Worm (Caenorhabditis elegans) whole organism, mixed stage, embryonic: ENCODE measurements around the gene T04G9.4.
A peak's percentile ranks its signal among the peaks of the same experiment; 100 is the strongest.

Experiments used
- M03D4.4 ChIP-seq: sonication (generic microtip); optimal IDR thresholded peaks from 2 replicates; lab custom pipeline; 2017; ENCODE audit warnings: mild to moderate bottlenecking, missing genetic modification characterization, missing compliant biosample characterization
- bed-3 ChIP-seq: fragments of 200-800 bp; sonication (Bioruptor generic); optimal IDR thresholded peaks from 3 replicates; lab custom pipeline; 2018; ENCODE audit warnings: mild to moderate bottlenecking, missing genetic modification characterization, moderate library complexity, missing compliant biosample characterization
- blmp-1 ChIP-seq: fragments of 150-350 bp; optimal IDR thresholded peaks from 2 replicates; lab custom pipeline; 2014; ENCODE audit warnings: missing biosample characterization, missing genetic modification characterization
- ceh-39 ChIP-seq: fragments of 150-350 bp; optimal IDR thresholded peaks from 2 replicates; lab custom pipeline; 2014; ENCODE audit warnings: missing biosample characterization, missing genetic modification characterization
- ceh-43 ChIP-seq: fragments of 200-800 bp; sonication (Bioruptor generic); optimal IDR thresholded peaks from 2 replicates; lab custom pipeline; 2018; ENCODE audit warnings: mild to moderate bottlenecking, missing genetic modification characterization, moderate library complexity, missing compliant biosample characterization
- ceh-83 ChIP-seq: fragments of 200-800 bp; sonication (Bioruptor generic); optimal IDR thresholded peaks from 2 replicates; lab custom pipeline; 2018; ENCODE audit warnings: mild to moderate bottlenecking, missing genetic modification characterization, missing compliant biosample characterization
- ces-1 ChIP-seq: fragments of 150-350 bp; optimal IDR thresholded peaks from 2 replicates; lab custom pipeline; 2014; ENCODE audit warnings: missing biosample characterization, missing genetic modification reagents, missing genetic modification characterization
- cnd-1 ChIP-seq: fragments of 200-800 bp; sonication (Bioruptor generic); optimal IDR thresholded peaks from 2 replicates; lab custom pipeline; 2018; ENCODE audit warnings: mild to moderate bottlenecking, missing genetic modification characterization, missing compliant biosample characterization
- drap-1 ChIP-seq: fragments of 200-800 bp; sonication (Bioruptor generic); optimal IDR thresholded peaks from 3 replicates; lab custom pipeline; 2018; ENCODE audit warnings: mild to moderate bottlenecking, missing genetic modification characterization, missing compliant biosample characterization
- elt-1 ChIP-seq: sonication (generic microtip); optimal IDR thresholded peaks from 2 replicates; lab custom pipeline; 2017; ENCODE audit warnings: missing genetic modification characterization, mild to moderate bottlenecking, missing compliant biosample characterization, antibody characterized with exemption, moderate library complexity, borderline replicate concordance; ENCODE audit not compliant: insufficient read depth
- elt-3 ChIP-seq: fragments of 150-350 bp; optimal IDR thresholded peaks from 2 replicates; lab custom pipeline; 2014; ENCODE audit warnings: missing biosample characterization, missing genetic modification characterization
- flh-1 ChIP-seq: fragments of 200-800 bp; sonication (Bioruptor generic); optimal IDR thresholded peaks from 2 replicates; lab custom pipeline; 2018; ENCODE audit warnings: mild to moderate bottlenecking, missing genetic modification characterization, moderate library complexity, missing compliant biosample characterization
- ham-2 ChIP-seq: fragments of 200-800 bp; sonication (Bioruptor generic); optimal IDR thresholded peaks from 2 replicates; lab custom pipeline; 2018; ENCODE audit warnings: mild to moderate bottlenecking, missing genetic modification characterization, missing compliant biosample characterization
- hlh-1 ChIP-seq: fragments of 150-350 bp; optimal IDR thresholded peaks from 2 replicates; lab custom pipeline; 2014; ENCODE audit warnings: missing biosample characterization, missing genetic modification reagents, missing genetic modification characterization
- lin-13 ChIP-seq: fragments of 150-350 bp; optimal IDR thresholded peaks from 2 replicates; lab custom pipeline; 2014; ENCODE audit warnings: missing biosample characterization, missing genetic modification characterization
- lin-32 ChIP-seq: fragments of 200-800 bp; sonication (Bioruptor generic); optimal IDR thresholded peaks from 2 replicates; lab custom pipeline; 2018; ENCODE audit warnings: mild to moderate bottlenecking, missing genetic modification characterization, missing compliant biosample characterization
- lsy-2 ChIP-seq: fragments of 150-350 bp; optimal IDR thresholded peaks from 2 replicates; lab custom pipeline; 2014; ENCODE audit warnings: missing biosample characterization, missing genetic modification characterization
- mab-5 ChIP-seq: fragments of 150-350 bp; optimal IDR thresholded peaks from 2 replicates; lab custom pipeline; 2014; ENCODE audit warnings: missing biosample characterization, missing genetic modification characterization
- mep-1 ChIP-seq: fragments of 150-350 bp; optimal IDR thresholded peaks from 2 replicates; lab custom pipeline; 2017; ENCODE audit warnings: missing biosample characterization, missing genetic modification reagents, missing genetic modification characterization, inconsistent platforms
- mls-2 ChIP-seq: sonication (generic microtip); optimal IDR thresholded peaks from 2 replicates; lab custom pipeline; 2016; ENCODE audit warnings: mild to moderate bottlenecking, missing genetic modification characterization, moderate library complexity, missing compliant biosample characterization
- nhr-12 ChIP-seq: fragments of 150-350 bp; optimal IDR thresholded peaks from 2 replicates; lab custom pipeline; 2014; ENCODE audit warnings: missing biosample characterization, missing genetic modification characterization
- nhr-2 ChIP-seq: fragments of 150-350 bp; optimal IDR thresholded peaks from 2 replicates; lab custom pipeline; 2014; ENCODE audit warnings: missing biosample characterization, missing genetic modification characterization
- nhr-237 ChIP-seq: fragments of 150-350 bp; optimal IDR thresholded peaks from 2 replicates; lab custom pipeline; 2014; ENCODE audit warnings: missing biosample characterization, missing genetic modification characterization
- nhr-28 ChIP-seq: fragments of 150-350 bp; optimal IDR thresholded peaks from 2 replicates; lab custom pipeline; 2014; ENCODE audit warnings: missing biosample characterization, missing genetic modification characterization
- nhr-76 ChIP-seq: sonication (generic microtip); optimal IDR thresholded peaks from 2 replicates; lab custom pipeline; 2017; ENCODE audit warnings: missing biosample characterization, missing genetic modification characterization
- pha-4 ChIP-seq: fragments of 150-350 bp; optimal IDR thresholded peaks from 2 replicates; lab custom pipeline; 2018; ENCODE audit warnings: missing biosample characterization, missing genetic modification reagents, missing genetic modification characterization
- sem-2 ChIP-seq: fragments of 200-800 bp; sonication (Bioruptor generic); optimal IDR thresholded peaks from 2 replicates; lab custom pipeline; 2018; ENCODE audit warnings: mild to moderate bottlenecking, missing genetic modification characterization, missing compliant biosample characterization
- snpc-4 ChIP-seq: fragments of 150-350 bp; optimal IDR thresholded peaks from 2 replicates; lab custom pipeline; 2014; ENCODE audit warnings: missing biosample characterization, missing genetic modification characterization
- sptf-1 ChIP-seq: sonication (generic microtip); optimal IDR thresholded peaks from 2 replicates; lab custom pipeline; 2017; ENCODE audit warnings: mild to moderate bottlenecking, missing genetic modification characterization, moderate library complexity, missing compliant biosample characterization
- tbx-8 ChIP-seq: fragments of 200-800 bp; sonication (Bioruptor generic); optimal IDR thresholded peaks from 2 replicates; lab custom pipeline; 2018; ENCODE audit warnings: mild to moderate bottlenecking, missing genetic modification characterization, moderate library complexity, missing compliant biosample characterization
- unc-120 ChIP-seq: sonication (generic microtip); optimal IDR thresholded peaks from 2 replicates; lab custom pipeline; 2017; ENCODE audit warnings: missing genetic modification characterization, missing compliant biosample characterization; ENCODE audit not compliant: poor library complexity, severe bottlenecking
- unc-39 ChIP-seq: fragments of 150-350 bp; optimal IDR thresholded peaks from 2 replicates; lab custom pipeline; 2014; ENCODE audit warnings: missing biosample characterization, missing genetic modification characterization
- unc-62 ChIP-seq: fragments of 150-350 bp; optimal IDR thresholded peaks from 2 replicates; lab custom pipeline; 2014; ENCODE audit warnings: missing biosample characterization, missing genetic modification reagents, missing genetic modification characterization
- zip-8 ChIP-seq: fragments of 150-350 bp; optimal IDR thresholded peaks from 2 replicates; lab custom pipeline; 2014; ENCODE audit warnings: missing biosample characterization, missing genetic modification characterization
- ztf-11 ChIP-seq: fragments of 150-350 bp; optimal IDR thresholded peaks from 2 replicates; lab custom pipeline; 2014; ENCODE audit warnings: missing biosample characterization, missing genetic modification characterization

The T04G9.4 gene

DNA sequence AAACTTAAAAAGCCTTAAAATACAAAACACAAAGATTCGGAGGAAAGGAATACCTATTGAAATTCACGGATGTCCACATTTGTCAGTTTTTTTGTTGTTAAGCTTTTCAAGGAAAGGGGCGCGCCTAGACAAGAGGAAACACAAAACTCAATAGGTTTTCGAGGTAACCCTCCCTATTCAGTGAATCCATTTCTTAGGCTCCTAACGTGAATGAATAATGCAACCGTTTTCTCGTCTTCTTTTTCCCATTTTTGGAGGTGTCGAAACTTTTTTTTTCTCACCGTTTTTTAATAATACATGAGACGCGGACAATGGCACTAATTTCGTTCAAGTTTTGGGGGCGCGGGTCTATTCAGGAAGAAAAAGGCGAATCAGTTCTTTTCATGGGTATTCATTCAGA is 35.3 kb upstream of the T04G9.4 start:
- TF ChIP-seq nhr-28 = no peak
- no peak for TF ChIP-seq sptf-1 (tag; lab: Kevin White, UChicago)
- TF ChIP-seq drap-1 = no peak
- TF ChIP-seq nhr-237 (tag; lab: Kevin White, UChicago) = no peak
- TF ChIP-seq unc-39 (tag; lab: Kevin White, UChicago) = no peak

DNA sequence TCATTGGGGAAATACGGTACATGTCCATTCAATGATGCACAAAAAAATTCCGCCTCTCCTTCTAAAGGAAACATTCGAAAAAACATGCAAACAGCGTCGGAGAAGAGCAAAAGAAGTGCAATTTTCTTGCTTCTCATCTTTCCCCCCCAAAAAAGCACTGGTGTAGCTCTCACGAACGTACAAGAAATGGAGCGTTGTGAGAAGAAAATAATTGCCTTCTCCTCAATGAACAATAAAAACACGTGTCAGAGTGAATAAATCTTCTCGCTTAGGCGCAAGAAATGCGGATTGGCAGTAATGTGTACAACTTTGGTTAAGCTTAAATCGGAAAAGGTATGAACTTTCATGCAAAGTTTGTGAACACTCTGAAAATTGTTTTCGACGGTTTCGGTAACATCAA is 24.0 kb upstream of the T04G9.4 start:
- TF ChIP-seq flh-1 (no peak), cnd-1 (tag; lab: Kevin White, UChicago) (no peak), ces-1 (GFP tag; lab: Kevin White, UChicago) (no peak), elt-1 (tag; lab: Kevin White, UChicago) (no peak), elt-3 (tag; lab: Kevin White, UChicago) (no peak), mls-2 (tag; lab: Kevin White, UChicago) (no peak), unc-39 (tag; lab: Kevin White, UChicago) (no peak), unc-120 (tag; lab: Kevin White, UChicago) (no peak), ceh-39 (tag; lab: Kevin White, UChicago) (no peak), pha-4 (no peak), nhr-28 (no peak), lin-32 (no peak), snpc-4 (tag; lab: Kevin White, UChicago) (no peak), ztf-11 (no peak)

DNA sequence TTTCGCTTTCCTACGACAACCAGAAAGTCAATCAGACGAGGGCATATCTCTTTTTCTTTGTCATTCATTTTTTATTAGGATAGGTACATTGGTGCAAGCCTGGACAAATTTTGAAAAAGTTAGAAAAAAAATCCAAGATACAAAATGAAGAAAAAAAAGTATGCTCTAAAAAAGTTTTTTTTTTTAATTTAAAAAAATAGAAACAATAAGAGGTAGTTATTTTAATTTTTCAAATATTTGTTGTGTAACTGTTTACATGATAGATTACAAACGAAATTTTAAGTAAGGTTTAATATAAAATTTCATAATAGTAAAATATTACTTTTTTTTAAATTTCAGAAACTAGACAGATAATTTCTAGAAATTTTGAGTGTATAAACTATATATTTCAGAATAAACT is 12.6 kb upstream of the T04G9.4 start, which contains the start of gene aex-3:
Gene aex-3, minus strand, starts transcription at position 101 of the 400 bp plus-strand sequence.
- no peak for TF ChIP-seq unc-39 (tag; lab: Kevin White, UChicago)
- TF ChIP-seq blmp-1 = no peak
- no peak for TF ChIP-seq ztf-11
- no peak for TF ChIP-seq nhr-76
- no peak for TF ChIP-seq elt-3 (tag; lab: Kevin White, UChicago)
- no peak for TF ChIP-seq nhr-12
- TF ChIP-seq M03D4.4 (tag; lab: Kevin White, UChicago) = no peak
- no peak for TF ChIP-seq mep-1 (tag; lab: Kevin White, UChicago)
- TF ChIP-seq lsy-2 = no peak
- TF ChIP-seq unc-62 (GFP tag; lab: Kevin White, UChicago) = no peak
- TF ChIP-seq sem-2 (GFP tag; lab: Kevin White, UChicago) = no peak
- TF ChIP-seq drap-1 = no peak

DNA sequence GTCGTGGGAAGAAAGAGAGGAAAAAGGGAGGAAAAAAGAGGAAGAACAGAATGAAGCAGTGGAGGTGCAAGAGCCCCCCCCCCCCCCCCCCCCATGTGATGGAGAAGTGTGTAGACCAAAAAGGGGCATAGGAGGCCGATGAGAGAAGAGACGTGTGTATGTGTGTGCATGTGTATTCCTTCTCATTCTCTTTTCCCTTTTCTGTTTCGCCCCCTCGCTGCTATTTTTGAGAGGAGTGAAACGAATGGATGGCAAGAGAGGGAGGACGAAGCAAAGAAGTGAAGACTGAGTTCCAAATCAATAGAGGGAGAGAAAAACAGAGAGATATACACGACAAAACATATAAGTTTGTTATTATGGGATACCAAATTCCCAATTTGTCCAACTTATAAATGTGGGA is 11.7 kb upstream of the T04G9.4 start:
- TF ChIP-seq elt-1 (tag; lab: Kevin White, UChicago) (no peak), nhr-28 (no peak), lin-32 (no peak), elt-3 (tag; lab: Kevin White, UChicago) (no peak), ztf-11 (no peak), mls-2 (tag; lab: Kevin White, UChicago) (peak; percentile 72), nhr-76 (no peak), lin-13 (tag; lab: Kevin White, UChicago) (no peak), zip-8 (tag; lab: Kevin White, UChicago) (no peak), snpc-4 (tag; lab: Kevin White, UChicago) (no peak), cnd-1 (tag; lab: Kevin White, UChicago) (no peak), bed-3 (GFP tag; lab: Kevin White, UChicago) (no peak), unc-120 (tag; lab: Kevin White, UChicago) (peak; percentile 12), ces-1 (GFP tag; lab: Kevin White, UChicago) (peak; percentile 85), nhr-2 (tag; lab: Kevin White, UChicago) (no peak), hlh-1 (tag; lab: Kevin White, UChicago) (no peak), sptf-1 (tag; lab: Kevin White, UChicago) (peak; percentile 61), tbx-8 (GFP tag; lab: Kevin White, UChicago) (no peak), ceh-39 (tag; lab: Kevin White, UChicago) (no peak), M03D4.4 (tag; lab: Kevin White, UChicago) (peak; percentile 27), unc-62 (GFP tag; lab: Kevin White, UChicago) (no peak), flh-1 (no peak), ceh-43 (GFP tag; lab: Kevin White, UChicago) (no peak), nhr-12 (no peak), unc-39 (tag; lab: Kevin White, UChicago) (no peak), drap-1 (peak; percentile 51), nhr-237 (tag; lab: Kevin White, UChicago) (no peak), ham-2 (GFP tag; lab: Kevin White, UChicago) (no peak), mab-5 (tag; lab: Kevin White, UChicago) (no peak), blmp-1 (no peak), sem-2 (GFP tag; lab: Kevin White, UChicago) (no peak), ceh-83 (no peak), pha-4 (peak; percentile 33), lsy-2 (no peak), mep-1 (tag; lab: Kevin White, UChicago) (peak; percentile 46)
